Fruit fly (Drosophila melanogaster): ENCODE results near the gene CG32588.

DNA sequence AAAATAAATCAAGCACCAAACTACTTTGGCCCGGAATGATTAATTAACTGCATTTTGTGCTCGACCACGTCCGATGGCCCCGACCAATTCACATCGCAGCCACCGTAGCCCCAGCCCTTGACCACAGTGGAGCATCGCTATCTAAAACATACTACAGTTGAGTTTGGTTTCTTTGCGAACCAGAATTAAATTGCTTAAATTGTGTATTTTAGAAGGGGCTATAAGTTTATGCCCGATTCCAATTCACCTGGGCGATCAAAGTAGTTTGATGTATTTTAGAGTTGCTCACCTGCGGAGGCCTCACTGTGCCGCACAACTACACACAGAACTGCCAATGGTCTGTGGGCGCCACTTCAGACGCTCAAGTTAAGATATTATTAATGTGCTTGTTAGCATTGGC lies 28.8 kb upstream of the CG32588 start:
- TF ChIP-seq CG9948 (tag; optimal IDR thresholded peaks at IDR 0.05) (no peak), CG14655 (GFP tag; optimal IDR thresholded peaks at IDR 0.05) (no peak), rn (GFP tag; IDR thresholded peaks at IDR 0.05) (no peak), fd96Ca (GFP tag; IDR thresholded peaks at IDR 0.05) (no peak)
